Fruit fly (Drosophila melanogaster): ENCODE data around the gene Srx.
A peak's percentile ranks its signal among the peaks of the same experiment; 100 is the strongest.

Gene Srx

dm6 chrX:17830211-17830616 is 26.6 kb upstream of the Srx start (continued):
- TF ChIP-seq schlank (tag; optimal IDR thresholded peaks at IDR 0.05) (no peak), CG10565 (GFP tag; optimal IDR thresholded peaks at IDR 0.05) (no peak), bcd (GFP tag; optimal IDR thresholded peaks at IDR 0.05) (no peak), CG34376 (GFP tag; optimal IDR thresholded peaks at IDR 0.05) (no peak), CG2202 (tag; optimal IDR thresholded peaks at IDR 0.05) (peak; percentile 12), CG7963 (GFP tag; IDR thresholded peaks at IDR 0.05; ENCODE audit: partially characterized antibody) (no peak), TFAM (GFP tag; optimal IDR thresholded peaks at IDR 0.05) (no peak), Ssrp (tag; optimal IDR thresholded peaks at IDR 0.05) (peak; percentile 8), Dad (GFP tag; optimal IDR thresholded peaks at IDR 0.05) (no peak), CG6254 (GFP tag; optimal IDR thresholded peaks at IDR 0.05) (no peak), CG32532 (GFP tag; IDR thresholded peaks at IDR 0.05) (no peak), emc (GFP tag; optimal IDR thresholded peaks at IDR 0.05) (no peak), CG3838 (GFP tag; optimal IDR thresholded peaks at IDR 0.05) (no peak), NFAT (GFP tag; IDR thresholded peaks at IDR 0.05) (no peak), h (optimal IDR thresholded peaks at IDR 0.05) (no peak), CG1233 (GFP tag; optimal IDR thresholded peaks at IDR 0.05) (no peak), hkb (optimal IDR thresholded peaks at IDR 0.05) (no peak), hkb (GFP tag; IDR thresholded peaks at IDR 0.05) (no peak), CG16863 (GFP tag; optimal IDR thresholded peaks at IDR 0.05) (peak; percentile 12), CG9817 (tag; optimal IDR thresholded peaks at IDR 0.05) (no peak), Nf-YB (GFP tag; optimal IDR thresholded peaks at IDR 0.05) (no peak), Abd-B (GFP tag; optimal IDR thresholded peaks at IDR 0.05) (no peak), Max (GFP tag; optimal IDR thresholded peaks at IDR 0.05) (no peak), chif (GFP tag; optimal IDR thresholded peaks at IDR 0.05) (peak in 1 of 2 experiments; percentile 28), CG12219 (GFP tag; optimal IDR thresholded peaks at IDR 0.05) (no peak), maf-S (GFP tag; optimal IDR thresholded peaks at IDR 0.05) (no peak), ftz-f1 (GFP tag; optimal IDR thresholded peaks at IDR 0.05) (no peak), Hr39 (optimal IDR thresholded peaks at IDR 0.05) (no peak), Sox100B (GFP tag; optimal IDR thresholded peaks at IDR 0.05) (no peak), CG4820 (GFP tag; optimal IDR thresholded peaks at IDR 0.05) (no peak), CG2875 (GFP tag; optimal IDR thresholded peaks at IDR 0.05) (no peak), Oli (tag; optimal IDR thresholded peaks at IDR 0.05) (peak; percentile 15), NC2α (GFP tag; optimal IDR thresholded peaks at IDR 0.05) (no peak), otp (GFP tag; IDR thresholded peaks at IDR 0.05) (peak; percentile 40; the same call in 1 of the 3 replicates), Ptx1 (GFP tag; IDR thresholded peaks at IDR 0.05) (no peak), Oaz (GFP tag; IDR thresholded peaks at IDR 0.05) (no peak), CG7928 (GFP tag; optimal IDR thresholded peaks at IDR 0.05) (no peak), CG18011 (GFP tag; optimal IDR thresholded peaks at IDR 0.05) (no peak), CG7556 (GFP tag; optimal IDR thresholded peaks at IDR 0.05) (peak; percentile 31), CG12155 (GFP tag; optimal IDR thresholded peaks at IDR 0.05) (no peak), prd (optimal IDR thresholded peaks at IDR 0.05) (no peak), prd (GFP tag; IDR thresholded peaks at IDR 0.05) (peak; percentile 19; the same call in 1 of the 3 replicates), CG17802 (tag; optimal IDR thresholded peaks at IDR 0.05) (no peak), Elba2 (GFP tag; optimal IDR thresholded peaks at IDR 0.05) (no peak), CG30403 (GFP tag; optimal IDR thresholded peaks at IDR 0.05) (peak; percentile 1), Awh (GFP tag; IDR thresholded peaks at IDR 0.05) (no peak), pita (GFP tag; optimal IDR thresholded peaks at IDR 0.05) (no peak), Gug (GFP tag; IDR thresholded peaks at IDR 0.05) (no peak), CG7987 (GFP tag; optimal IDR thresholded peaks at IDR 0.05) (no peak), eyg (GFP tag; optimal IDR thresholded peaks at IDR 0.05) (no peak), CG18262 (tag; optimal IDR thresholded peaks at IDR 0.05) (peak; percentile 61), CG6689 (GFP tag; IDR thresholded peaks at IDR 0.05) (no peak), tx (GFP tag; optimal IDR thresholded peaks at IDR 0.05) (no peak)
